Fruit fly (Drosophila melanogaster): Measurements from ENCODE around the gene Cka.
A peak's percentile ranks its signal among the peaks of the same experiment; 100 is the strongest.

The Cka gene

dm6 chr2L:8083427-8084295, 53.1 kb downstream of the Cka start:
- TF ChIP-seq Eip78C (GFP tag) (peak; percentile 47), Sox102F (GFP tag; optimal IDR thresholded peaks at IDR 0.05) (no peak), CG11762 (GFP tag; optimal IDR thresholded peaks at IDR 0.05; ENCODE audit: insufficient read depth) (no peak), CG8119 (GFP tag; IDR thresholded peaks at IDR 0.05) (peak; percentile 54; the same call in 1 of the 3 replicates), Lpt (GFP tag; optimal IDR thresholded peaks at IDR 0.05) (peak; percentile 41), net (GFP tag; optimal IDR thresholded peaks at IDR 0.05) (peak; percentile 30), Hr4 (GFP tag; optimal IDR thresholded peaks at IDR 0.05) (no peak), svp (GFP tag) (peak; percentile 99), CG6276 (GFP tag; optimal IDR thresholded peaks at IDR 0.05) (no peak), CG6808 (GFP tag; optimal IDR thresholded peaks at IDR 0.05) (peak; percentile 3), spab (GFP tag; optimal IDR thresholded peaks at IDR 0.05) (no peak), CG16779 (tag; optimal IDR thresholded peaks at IDR 0.05) (no peak), CG32006 (GFP tag; optimal IDR thresholded peaks at IDR 0.05) (no peak), CG10631 (GFP tag; optimal IDR thresholded peaks at IDR 0.05) (no peak), Smox (GFP tag; optimal IDR thresholded peaks at IDR 0.05) (no peak), CG6854 (GFP tag; optimal IDR thresholded peaks at IDR 0.05) (peak; percentile 28), Sox14 (GFP tag; optimal IDR thresholded peaks at IDR 0.05) (peak; percentile 65), fd85E (GFP tag; optimal IDR thresholded peaks at IDR 0.05) (peak; percentile 27), CG3919 (GFP tag; optimal IDR thresholded peaks at IDR 0.05) (peak; percentile 6), dsx (GFP tag; optimal IDR thresholded peaks at IDR 0.05; ENCODE audit: poor library complexity, severe bottlenecking) (peak; percentile 26), CG11902 (GFP tag; optimal IDR thresholded peaks at IDR 0.05) (no peak), CG6163 (GFP tag; IDR thresholded peaks at IDR 0.05) (peak; percentile 37; the same call in 2 of the 3 replicates), CG8632 (GFP tag; optimal IDR thresholded peaks at IDR 0.05) (no peak), fd59A (GFP tag; optimal IDR thresholded peaks at IDR 0.05) (no peak), acj6 (GFP tag; optimal IDR thresholded peaks at IDR 0.05) (no peak), CG9139 (GFP tag; optimal IDR thresholded peaks at IDR 0.05) (peak; percentile 7), Eip93F (GFP tag; optimal IDR thresholded peaks at IDR 0.05) (no peak), Hr39 (GFP tag; optimal IDR thresholded peaks at IDR 0.05) (no peak), cyc (GFP tag; optimal IDR thresholded peaks at IDR 0.05) (no peak), OdsH (GFP tag; optimal IDR thresholded peaks at IDR 0.05) (no peak), eg (GFP tag; IDR thresholded peaks at IDR 0.05) (peak; percentile 50; the same call in 2 of the 3 replicates), vri (GFP tag; optimal IDR thresholded peaks at IDR 0.05) (peak; percentile 93), Ets21C (GFP tag; optimal IDR thresholded peaks at IDR 0.05) (no peak), salr (GFP tag; optimal IDR thresholded peaks at IDR 0.05) (peak in 1 of 2 experiments; percentile 51), ss (GFP tag; optimal IDR thresholded peaks at IDR 0.05) (peak; percentile 50 to 62)

- TF ChIP-seq Smox (GFP tag; optimal IDR thresholded peaks at IDR 0.05) (no peak), fd59A (GFP tag; optimal IDR thresholded peaks at IDR 0.05) (peak; percentile 6), ss (GFP tag; optimal IDR thresholded peaks at IDR 0.05) (peak in 1 of 2 experiments; percentile 30), Hr39 (GFP tag; optimal IDR thresholded peaks at IDR 0.05) (peak; percentile 9), eg (GFP tag; IDR thresholded peaks at IDR 0.05) (peak; percentile 6; the same call in 1 of the 3 replicates), CG4318 (GFP tag; optimal IDR thresholded peaks at IDR 0.05) (peak; percentile 9), svp (GFP tag) (peak; percentile 32), CG3032 (tag; optimal IDR thresholded peaks at IDR 0.05) (no peak), OdsH (GFP tag; optimal IDR thresholded peaks at IDR 0.05) (no peak), CG6276 (GFP tag; optimal IDR thresholded peaks at IDR 0.05) (no peak), CG7368 (GFP tag; optimal IDR thresholded peaks at IDR 0.05) (peak; percentile 32), CG31627 (GFP tag; optimal IDR thresholded peaks at IDR 0.05) (peak; percentile 2), CG32006 (GFP tag; optimal IDR thresholded peaks at IDR 0.05) (peak; percentile 64), CG6854 (GFP tag; optimal IDR thresholded peaks at IDR 0.05) (peak; percentile 4), achi (GFP tag; optimal IDR thresholded peaks at IDR 0.05) (no peak), salr (GFP tag; optimal IDR thresholded peaks at IDR 0.05) (peak in 1 of 2 experiments; percentile 6), Hr4 (GFP tag; optimal IDR thresholded peaks at IDR 0.05) (peak; percentile 19), Sox15 (GFP tag; optimal IDR thresholded peaks at IDR 0.05) (no peak), vri (GFP tag; optimal IDR thresholded peaks at IDR 0.05) (peak; percentile 26), Sox14 (GFP tag; optimal IDR thresholded peaks at IDR 0.05) (peak; percentile 2)
These were observed 54.1 kb downstream of the Cka start for dm6 chr2L:8084349-8085203.

Data from whole organism, prepupa.